Fruit fly (Drosophila melanogaster) whole organism, pupa: Measurements from ENCODE around the gene Inx3.
A peak's percentile ranks its signal among the peaks of the same experiment; 100 is the strongest.

ENCODE experiments used
- CG10348 ChIP-seq: fragments of 200-800 bp; sonication (Bioruptor generic); IDR thresholded peaks from 2 replicates; pipeline ENCODE4 v1.3.6; 2022; ENCODE audit warnings: missing biosample characterization, missing genetic modification characterization
- CG12605 ChIP-seq: fragments of 200-800 bp; sonication (Bioruptor generic); IDR thresholded peaks from 2 replicates; pipeline ENCODE4 v1.3.6; 2022; ENCODE audit warnings: missing biosample characterization, missing genetic modification characterization
- CG13204 ChIP-seq: fragments of 200-800 bp; sonication (Bioruptor generic); optimal IDR thresholded peaks from 2 replicates; lab custom pipeline; 2018; ENCODE audit warnings: missing biosample characterization, mild to moderate bottlenecking, missing genetic modification characterization, moderate library complexity
- CG14655 ChIP-seq: fragments of 200-800 bp; sonication (Bioruptor generic); optimal IDR thresholded peaks from 3 replicates; lab custom pipeline; 2017; ENCODE audit warnings: mild to moderate bottlenecking, missing biosample characterization, missing genetic modification reagents, missing genetic modification characterization
- CG15710 ChIP-seq: fragments of 200-800 bp; sonication (Bioruptor generic); optimal IDR thresholded peaks from 2 replicates; lab custom pipeline; 2018; ENCODE audit warnings: missing biosample characterization, mild to moderate bottlenecking, missing genetic modification characterization, moderate library complexity
- CG17806 ChIP-seq: fragments of 200-800 bp; sonication (Bioruptor generic); optimal IDR thresholded peaks from 2 replicates; lab custom pipeline; 2018; ENCODE audit warnings: missing biosample characterization, mild to moderate bottlenecking, missing genetic modification characterization, moderate library complexity
- CG32121 ChIP-seq: fragments of 200-800 bp; sonication (Bioruptor generic); IDR thresholded peaks from 2 replicates; pipeline ENCODE4 v1.3.6; 2022; ENCODE audit warnings: missing biosample characterization, missing genetic modification characterization
- CG34367 ChIP-seq: fragments of 200-800 bp; sonication (Bioruptor generic); optimal IDR thresholded peaks from 2 replicates; lab custom pipeline; 2018; ENCODE audit warnings: missing biosample characterization, mild to moderate bottlenecking, missing genetic modification characterization
- CG4496 ChIP-seq: fragments of 200-800 bp; sonication (Bioruptor generic); IDR thresholded peaks from 3 replicates; pipeline ENCODE4 v1.3.6; 2022; ENCODE audit warnings: missing biosample characterization, missing genetic modification characterization
- CG8159 ChIP-seq: fragments of 200-800 bp; sonication (Bioruptor generic); optimal IDR thresholded peaks from 3 replicates; lab custom pipeline; 2018; ENCODE audit warnings: missing biosample characterization, mild to moderate bottlenecking, missing genetic modification characterization, moderate library complexity
- CG8301 ChIP-seq: fragments of 200-800 bp; sonication (Bioruptor generic); optimal IDR thresholded peaks from 2 replicates; lab custom pipeline; 2018; ENCODE audit warnings: missing biosample characterization, mild to moderate bottlenecking, missing genetic modification characterization
- CG9948 ChIP-seq: fragments of 200-800 bp; sonication (Bioruptor generic); optimal IDR thresholded peaks from 2 replicates; lab custom pipeline; 2018; ENCODE audit warnings: missing biosample characterization, mild to moderate bottlenecking, missing genetic modification characterization, moderate library complexity
- D1 ChIP-seq: fragments of 200-800 bp; sonication (Bioruptor generic); optimal IDR thresholded peaks from 2 replicates; lab custom pipeline; 2018; ENCODE audit warnings: missing biosample characterization, mild to moderate bottlenecking, missing genetic modification characterization, moderate library complexity
- EcR ChIP-seq: fragments of 200-800 bp; sonication (Bioruptor generic); optimal IDR thresholded peaks from 3 replicates; lab custom pipeline; 2019; ENCODE audit warnings: missing biosample characterization, missing genetic modification characterization, mild to moderate bottlenecking, moderate library complexity, missing genetic modification reagents
- Ets98B ChIP-seq: fragments of 200-800 bp; sonication (Bioruptor generic); IDR thresholded peaks from 2 replicates; pipeline ENCODE4 v1.3.6; 2022; ENCODE audit warnings: missing biosample characterization, missing genetic modification characterization
- Pif1A ChIP-seq: fragments of 200-800 bp; sonication (Bioruptor generic); optimal IDR thresholded peaks from 3 replicates; lab custom pipeline; 2016; ENCODE audit warnings: missing biosample characterization, missing genetic modification characterization
- Pif1B ChIP-seq: fragments of 200-800 bp; sonication (Bioruptor generic); optimal IDR thresholded peaks from 3 replicates; lab custom pipeline; 2016; ENCODE audit warnings: missing biosample characterization, missing genetic modification characterization
- Snoo ChIP-seq: fragments of 200-800 bp; sonication (Bioruptor generic); optimal IDR thresholded peaks from 3 replicates; lab custom pipeline; 2017; ENCODE audit warnings: missing biosample characterization, mild to moderate bottlenecking, missing genetic modification characterization, inconsistent platforms
- fd96Ca ChIP-seq: fragments of 200-800 bp; sonication (Bioruptor generic); IDR thresholded peaks from 3 replicates; pipeline ENCODE4 v1.3.6; 2022; ENCODE audit warnings: missing biosample characterization, missing genetic modification characterization
- gl ChIP-seq: fragments of 200-800 bp; sonication (Bioruptor generic); optimal IDR thresholded peaks from 2 replicates; lab custom pipeline; 2018; ENCODE audit warnings: missing biosample characterization, mild to moderate bottlenecking, missing genetic modification characterization
- rn ChIP-seq: fragments of 200-800 bp; sonication (Bioruptor generic); IDR thresholded peaks from 2 replicates; pipeline ENCODE4 v1.3.6; 2022; ENCODE audit warnings: missing biosample characterization, missing genetic modification characterization

Gene Inx3

dm6 chr3R:28827222-28827621, 32.1 kb downstream of the Inx3 start:
- TF ChIP-seq CG9948 (tag; lab: Kevin White, UChicago) = no peak
- TF ChIP-seq D1 (tag; lab: Kevin White, UChicago) = no peak
- no peak for TF ChIP-seq rn (GFP tag; lab: Robert Waterston, UW)
- TF ChIP-seq, all 21 proteins: peak for 0

- TF ChIP-seq CG13204 (GFP tag; lab: Kevin White, UChicago) (no peak), fd96Ca (GFP tag; lab: Robert Waterston, UW) (peak; percentile 29; the same call in 1 of the 3 replicates), CG17806 (tag; lab: Kevin White, UChicago) (no peak), gl (tag; lab: Kevin White, UChicago) (peak; percentile 12), Snoo (tag; lab: Kevin White, UChicago) (peak; percentile 56), CG8301 (tag; lab: Kevin White, UChicago) (no peak), CG12605 (GFP tag; lab: Robert Waterston, UW) (0 out of 2 replicates have a peak, but pooled peaks have one; percentile 17), Pif1B (GFP tag; lab: Kevin White, UChicago) (no peak), CG34367 (tag; lab: Kevin White, UChicago) (peak; percentile 71), Pif1A (GFP tag; lab: Kevin White, UChicago) (no peak), CG15710 (tag; lab: Kevin White, UChicago) (peak; percentile 81), EcR (GFP tag; lab: Kevin White, UChicago) (no peak), D1 (tag; lab: Kevin White, UChicago) (no peak), Ets98B (GFP tag; lab: Robert Waterston, UW) (peak; percentile 49; the same call in 1 of the 2 replicates), rn (GFP tag; lab: Robert Waterston, UW) (peak; percentile 35; the same call in 1 of the 2 replicates), CG8159 (tag; lab: Kevin White, UChicago) (no peak), CG14655 (GFP tag; lab: Kevin White, UChicago) (no peak), CG10348 (GFP tag; lab: Robert Waterston, UW) (peak; percentile 26; the same call in 1 of the 2 replicates), CG32121 (GFP tag; lab: Robert Waterston, UW) (peak; percentile 31; the same call in 1 of the 2 replicates), CG4496 (peak; percentile 55; the same call in 2 of the 3 replicates), CG9948 (tag; lab: Kevin White, UChicago) (peak; percentile 61)
- TF ChIP-seq, all 21 proteins: peak for 12
These were observed 39.6 kb downstream of the Inx3 start, which contains the start of the genes CG1523 and CG1647 for dm6 chr3R:28819555-28820305. TSS of gene CG1523 (minus strand) at chr3R:28819668. TSS of gene CG1647 (plus strand) at chr3R:28820221.

- TF ChIP-seq CG9948 (tag; lab: Kevin White, UChicago) (no peak), Ets98B (GFP tag; lab: Robert Waterston, UW) (peak; percentile 28), D1 (tag; lab: Kevin White, UChicago) (no peak), CG34367 (tag; lab: Kevin White, UChicago) (no peak), CG8159 (tag; lab: Kevin White, UChicago) (no peak), rn (GFP tag; lab: Robert Waterston, UW) (no peak), CG17806 (tag; lab: Kevin White, UChicago) (peak; percentile 7), gl (tag; lab: Kevin White, UChicago) (no peak), CG15710 (tag; lab: Kevin White, UChicago) (no peak), Pif1A (GFP tag; lab: Kevin White, UChicago) (no peak), fd96Ca (GFP tag; lab: Robert Waterston, UW) (no peak), CG10348 (GFP tag; lab: Robert Waterston, UW) (no peak), CG12605 (GFP tag; lab: Robert Waterston, UW) (no peak), CG8301 (tag; lab: Kevin White, UChicago) (no peak)
- TF ChIP-seq, all 21 proteins: peak for 2
These were observed 47.4 kb downstream of the Inx3 start, which contains the start of gene Prp39 for dm6 chr3R:28811677-28812465. TSS of gene Prp39 (plus strand) at chr3R:28812102.

dm6 chr3R:28810942-28811676, 48.2 kb downstream of the Inx3 start, which contains the start of gene wdn:
TSS of gene wdn (minus strand) at chr3R:28811337.
- TF ChIP-seq CG15710 (tag; lab: Kevin White, UChicago) (no peak), CG17806 (tag; lab: Kevin White, UChicago) (no peak), Ets98B (GFP tag; lab: Robert Waterston, UW) (no peak), EcR (GFP tag; lab: Kevin White, UChicago) (no peak), CG8159 (tag; lab: Kevin White, UChicago) (no peak), CG9948 (tag; lab: Kevin White, UChicago) (no peak), CG8301 (tag; lab: Kevin White, UChicago) (no peak), CG12605 (GFP tag; lab: Robert Waterston, UW) (no peak), rn (GFP tag; lab: Robert Waterston, UW) (no peak), Pif1B (GFP tag; lab: Kevin White, UChicago) (no peak), CG14655 (GFP tag; lab: Kevin White, UChicago) (no peak), fd96Ca (GFP tag; lab: Robert Waterston, UW) (no peak), Snoo (tag; lab: Kevin White, UChicago) (no peak), gl (tag; lab: Kevin White, UChicago) (no peak), CG13204 (GFP tag; lab: Kevin White, UChicago) (no peak), Pif1A (GFP tag; lab: Kevin White, UChicago) (no peak), CG32121 (GFP tag; lab: Robert Waterston, UW) (no peak), CG4496 (no peak), D1 (tag; lab: Kevin White, UChicago) (no peak), CG34367 (tag; lab: Kevin White, UChicago) (no peak)
